Fruit fly (Drosophila melanogaster) Kc167 (cell line): ENCODE data around the gene cdm.

Source experiments
- Myc ChIP-seq: fragments of >200 bp; optimal IDR thresholded peaks from 2 replicates; lab custom pipeline; 2017; ENCODE audit warnings: missing external identifiers
- Sin3A ChIP-seq: fragments of >200 bp; optimal IDR thresholded peaks from 2 replicates; lab custom pipeline; 2018; ENCODE audit warnings: missing external identifiers
- h ChIP-seq: fragments of >200 bp; optimal IDR thresholded peaks from 3 replicates; lab custom pipeline; 2018; ENCODE audit warnings: missing external identifiers
- insv ChIP-seq: fragments of >200 bp; optimal IDR thresholded peaks from 3 replicates; lab custom pipeline; 2018; ENCODE audit warnings: missing external identifiers
- psq ChIP-seq: fragments of >200 bp; optimal IDR thresholded peaks from 2 replicates; lab custom pipeline; 2017; ENCODE audit warnings: missing external identifiers

DNA sequence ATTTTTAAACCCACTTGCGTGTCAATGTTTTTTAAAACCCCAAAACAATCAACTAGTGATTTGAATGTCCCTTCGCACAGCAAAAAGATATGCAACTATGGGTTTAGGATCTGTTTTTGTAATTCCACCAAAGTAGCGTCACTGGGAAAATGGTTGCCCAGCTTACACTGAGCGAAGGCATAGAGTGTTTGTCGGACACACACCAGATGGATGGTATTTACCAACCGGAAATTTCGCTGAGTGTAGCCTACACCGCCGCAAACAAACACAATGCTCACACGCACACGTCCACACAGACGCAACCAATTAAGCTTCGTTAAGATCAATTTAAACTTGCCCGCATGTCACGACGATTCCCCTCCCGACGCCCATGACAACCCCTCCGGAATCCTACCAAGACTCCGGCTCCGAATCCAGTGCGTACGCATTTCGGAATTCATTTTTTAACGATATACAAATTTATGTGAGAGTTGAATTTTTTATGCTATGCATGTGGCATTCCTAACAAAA lies 45.5 kb upstream of the cdm start:
- no peak for TF ChIP-seq insv (lab: Kevin White, UChicago)
- TF ChIP-seq h (lab: Kevin White, UChicago) = no peak
- no peak for TF ChIP-seq Myc (lab: Kevin White, UChicago)
- TF ChIP-seq Sin3A = no peak
- TF ChIP-seq psq (lab: Kevin White, UChicago) = no peak
